Worm (Caenorhabditis elegans): ENCODE results near the gene C33B4.5.

Gene C33B4.5

ce11 chrII:11333846-11334638, 49.1 kb upstream of the C33B4.5 start (continued):
- TF ChIP-seq B0035.1 (tag; optimal IDR thresholded peaks at IDR 0.05) (no peak), lsl-1 (GFP tag; optimal IDR thresholded peaks at IDR 0.05) (peak; percentile 17), aptf-3 (GFP tag; IDR thresholded peaks at IDR 0.05) (no peak), ceh-79 (tag; optimal IDR thresholded peaks at IDR 0.05) (no peak), nhr-90 (tag; optimal IDR thresholded peaks at IDR 0.05) (peak; percentile 11), snpc-4 (GFP tag; optimal IDR thresholded peaks at IDR 0.05) (no peak), snpc-4 (tag; optimal IDR thresholded peaks at IDR 0.05) (peak; percentile 65 to 94 (median 93)), F33H1.4 (GFP tag; IDR thresholded peaks at IDR 0.05) (0 out of 2 replicates have a peak, but pooled peaks have one; percentile 25), tlf-1 (GFP tag; optimal IDR thresholded peaks at IDR 0.05) (no peak), lin-35 (GFP tag; optimal IDR thresholded peaks at IDR 0.05) (no peak), C17E4.6 (GFP tag; IDR thresholded peaks at IDR 0.05) (no peak), hmg-1.2 (GFP tag; IDR thresholded peaks at IDR 0.05) (peak; percentile 22)

ce11 chrII:11335670-11336069, 47.5 kb upstream of the C33B4.5 start:
- TF ChIP-seq K12H6.12 (tag; optimal IDR thresholded peaks at IDR 0.05) (no peak), C06A6.2 (GFP tag; conservative IDR thresholded peaks at IDR 0.05) (no peak), ztf-28 (GFP tag; IDR thresholded peaks at IDR 0.05) (no peak), hlh-26 (GFP tag; conservative IDR thresholded peaks at IDR 0.05) (no peak), xnd-1 (tag; optimal IDR thresholded peaks at IDR 0.05) (no peak), F22D6.2 (tag; optimal IDR thresholded peaks at IDR 0.05) (no peak), tbp1 (GFP tag; optimal IDR thresholded peaks at IDR 0.05) (no peak)

- TF ChIP-seq tlf-1 (GFP tag; optimal IDR thresholded peaks at IDR 0.05) = no peak
- TF ChIP-seq Y67H2A.10 (GFP tag; conservative IDR thresholded peaks at IDR 0.05) = no peak
- no peak for TF ChIP-seq F57C9.4 (tag; optimal IDR thresholded peaks at IDR 0.05)
- no peak for TF ChIP-seq gei-17 (GFP tag; optimal IDR thresholded peaks at IDR 0.05)
- no peak for TF ChIP-seq ceh-91 (GFP tag; IDR thresholded peaks at IDR 0.05)
- no peak for TF ChIP-seq chd-7 (tag; optimal IDR thresholded peaks at IDR 0.05)
- TF ChIP-seq repo-1 (tag; optimal IDR thresholded peaks at IDR 0.05) = no peak
- no peak for TF ChIP-seq hlh-12 (tag; optimal IDR thresholded peaks at IDR 0.05)
- TF ChIP-seq nfya-2 (GFP tag; IDR thresholded peaks at IDR 0.05) = no peak
- TF ChIP-seq mes-4 (tag; optimal IDR thresholded peaks at IDR 0.05) = no peak
- no peak for TF ChIP-seq T07F8.4 (tag; optimal IDR thresholded peaks at IDR 0.05)
- no peak for TF ChIP-seq lin-35 (GFP tag; optimal IDR thresholded peaks at IDR 0.05)
- no peak for TF ChIP-seq ekl-4 (GFP tag; IDR thresholded peaks at IDR 0.05)
- TF ChIP-seq him-1 (tag; optimal IDR thresholded peaks at IDR 0.05) = no peak
- no peak for TF ChIP-seq snpc-1.3 (tag; optimal IDR thresholded peaks at IDR 0.05; ENCODE audit: insufficient read depth)
- TF ChIP-seq aptf-2 (GFP tag; conservative IDR thresholded peaks at IDR 0.05) = no peak
- no peak for TF ChIP-seq C06A6.2 (GFP tag; conservative IDR thresholded peaks at IDR 0.05)
- TF ChIP-seq Y95B8A.8 (GFP tag; IDR thresholded peaks at IDR 0.05) = no peak
- no peak for TF ChIP-seq mel-28 (tag; optimal IDR thresholded peaks at IDR 0.05; ENCODE audit: borderline replicate concordance)
These were observed 47.0 kb upstream of the C33B4.5 start for ce11 chrII:11336163-11336562.

All from whole organism, young adult.